Worm (Caenorhabditis elegans) whole organism, L2 larva: ENCODE results near the gene galt-1.

Experiments used
- C34F6.9 ChIP-seq: fragments of 150-350 bp; optimal IDR thresholded peaks from 2 replicates; lab custom pipeline; 2014; ENCODE audit warnings: missing biosample characterization, missing genetic modification characterization
- R02D3.7 ChIP-seq: fragments of 150-350 bp; optimal IDR thresholded peaks from 2 replicates; lab custom pipeline; 2014; ENCODE audit warnings: missing biosample characterization, missing genetic modification characterization
- Y55F3AM.14 ChIP-seq: fragments of 200-800 bp; sonication (Bioruptor generic); optimal IDR thresholded peaks from 2 replicates; lab custom pipeline; 2018; ENCODE audit warnings: mild to moderate bottlenecking, missing genetic modification characterization, missing compliant biosample characterization
- ZK546.5 ChIP-seq: sonication (generic microtip); optimal IDR thresholded peaks from 2 replicates; lab custom pipeline; 2017; ENCODE audit warnings: missing biosample characterization, missing genetic modification characterization
- blmp-1 ChIP-seq: sonication (generic microtip); optimal IDR thresholded peaks from 2 replicates; lab custom pipeline; 2017; ENCODE audit warnings: missing genetic modification characterization, mild to moderate bottlenecking, missing compliant biosample characterization, antibody characterized with exemption, moderate library complexity; ENCODE audit not compliant: insufficient read depth
- ceh-82 ChIP-seq: fragments of 150-350 bp; optimal IDR thresholded peaks from 2 replicates; lab custom pipeline; 2014; ENCODE audit warnings: missing biosample characterization, missing genetic modification characterization
- crh-2 ChIP-seq: sonication (generic microtip); optimal IDR thresholded peaks from 2 replicates; lab custom pipeline; 2017; ENCODE audit warnings: missing biosample characterization, missing genetic modification characterization
- egl-27 ChIP-seq: sonication (generic microtip); optimal IDR thresholded peaks from 3 replicates; lab custom pipeline; 2017; ENCODE audit warnings: missing biosample characterization, missing genetic modification reagents, missing genetic modification characterization
- elt-1 ChIP-seq: fragments of 150-350 bp; optimal IDR thresholded peaks from 2 replicates; lab custom pipeline; 2014; ENCODE audit warnings: missing biosample characterization, missing genetic modification characterization
- fos-1 ChIP-seq: fragments of 150-350 bp; optimal IDR thresholded peaks from 2 replicates; lab custom pipeline; 2014; ENCODE audit warnings: missing biosample characterization, missing genetic modification characterization
- gmeb-1 ChIP-seq: fragments of 150-350 bp; optimal IDR thresholded peaks from 2 replicates; lab custom pipeline; 2014; ENCODE audit warnings: missing biosample characterization, missing genetic modification characterization
- lin-11 ChIP-seq: fragments of 150-350 bp; sonication (generic microtip); optimal IDR thresholded peaks from 2 replicates; lab custom pipeline; 2014; ENCODE audit warnings: missing biosample characterization, missing genetic modification characterization, inconsistent platforms, mixed read lengths
- lin-13 ChIP-seq: fragments of 150-350 bp; optimal IDR thresholded peaks from 2 replicates; lab custom pipeline; 2014; ENCODE audit warnings: missing biosample characterization, missing genetic modification reagents, missing genetic modification characterization
- lsy-2 ChIP-seq, 2 experiments: fragments of 150-350 bp in 1 of 2; sonication (generic microtip) in 1 of 2; optimal IDR thresholded peaks; 2 replicates each; lab custom pipeline; 2014 to 2017; ENCODE audit warnings: missing biosample characterization in 2 of 2, missing genetic modification characterization in 2 of 2
- mab-5 ChIP-seq: fragments of 150-350 bp; optimal IDR thresholded peaks from 2 replicates; lab custom pipeline; 2014; ENCODE audit warnings: missing biosample characterization, missing genetic modification characterization
- mbf-1 ChIP-seq: sonication (generic microtip); optimal IDR thresholded peaks from 2 replicates; lab custom pipeline; 2017; ENCODE audit warnings: missing biosample characterization, missing genetic modification characterization
- nhr-10 ChIP-seq: sonication (generic microtip); optimal IDR thresholded peaks from 2 replicates; lab custom pipeline; 2017; ENCODE audit warnings: missing biosample characterization, missing genetic modification characterization
- nhr-11 ChIP-seq: fragments of 150-350 bp; optimal IDR thresholded peaks from 2 replicates; lab custom pipeline; 2014; ENCODE audit warnings: missing biosample characterization, missing genetic modification characterization
- nhr-12 ChIP-seq: fragments of 150-350 bp; optimal IDR thresholded peaks from 2 replicates; lab custom pipeline; 2014; ENCODE audit warnings: missing biosample characterization, missing genetic modification characterization
- nhr-21 ChIP-seq: fragments of 150-350 bp; optimal IDR thresholded peaks from 2 replicates; lab custom pipeline; 2014; ENCODE audit warnings: missing biosample characterization, missing genetic modification characterization
- nhr-23 ChIP-seq: fragments of 150-350 bp; optimal IDR thresholded peaks from 2 replicates; lab custom pipeline; 2014; ENCODE audit warnings: missing biosample characterization, missing genetic modification reagents, missing genetic modification characterization
- nhr-237 ChIP-seq: fragments of 150-350 bp; optimal IDR thresholded peaks from 2 replicates; lab custom pipeline; 2014; ENCODE audit warnings: missing biosample characterization, missing genetic modification characterization
- nhr-25 ChIP-seq: fragments of 150-350 bp; sonication (generic microtip); optimal IDR thresholded peaks from 3 replicates; lab custom pipeline; 2014; ENCODE audit warnings: missing biosample characterization, missing genetic modification characterization
- nhr-6 ChIP-seq: fragments of 150-350 bp; optimal IDR thresholded peaks from 2 replicates; lab custom pipeline; 2014; ENCODE audit warnings: missing biosample characterization, missing genetic modification characterization
- nhr-77 ChIP-seq: fragments of 150-350 bp; optimal IDR thresholded peaks from 2 replicates; lab custom pipeline; 2014; ENCODE audit warnings: missing biosample characterization, missing genetic modification characterization
- peb-1 ChIP-seq: fragments of 150-350 bp; optimal IDR thresholded peaks from 2 replicates; lab custom pipeline; 2014; ENCODE audit warnings: missing biosample characterization, missing genetic modification characterization
- sem-4 ChIP-seq: fragments of 150-350 bp; optimal IDR thresholded peaks from 2 replicates; lab custom pipeline; 2014; ENCODE audit warnings: missing biosample characterization, missing genetic modification reagents, missing genetic modification characterization
- skn-1 ChIP-seq: sonication (generic microtip); optimal IDR thresholded peaks from 2 replicates; lab custom pipeline; 2017; ENCODE audit warnings: missing biosample characterization, missing genetic modification characterization
- sma-3 ChIP-seq: sonication (generic microtip); optimal IDR thresholded peaks from 2 replicates; lab custom pipeline; 2016; ENCODE audit warnings: missing genetic modification reagents, missing genetic modification characterization, missing compliant biosample characterization
- sma-9 ChIP-seq, 2 experiments: fragments of 150-350 bp in 1 of 2; sonication (generic microtip) in 1 of 2; optimal IDR thresholded peaks; 2 replicates each; lab custom pipeline; 2014 to 2016; ENCODE audit warnings: missing genetic modification characterization in 2 of 2, mild to moderate bottlenecking in 1 of 2, missing biosample characterization in 1 of 2, missing compliant biosample characterization in 1 of 2, missing genetic modification reagents in 1 of 2, moderate library complexity in 1 of 2
- snpc-4 ChIP-seq: fragments of 150-350 bp; optimal IDR thresholded peaks from 2 replicates; lab custom pipeline; 2014; ENCODE audit warnings: missing biosample characterization, missing genetic modification characterization
- unc-55 ChIP-seq: fragments of 150-350 bp; sonication (generic microtip); optimal IDR thresholded peaks from 3 replicates; lab custom pipeline; 2014; ENCODE audit warnings: missing biosample characterization, missing genetic modification reagents, missing genetic modification characterization
- unc-62 ChIP-seq: fragments of 150-350 bp; optimal IDR thresholded peaks from 2 replicates; lab custom pipeline; 2014; ENCODE audit warnings: missing biosample characterization, missing genetic modification reagents, missing genetic modification characterization
- ztf-1 ChIP-seq: fragments of 200-800 bp; sonication (Bioruptor generic); conservative IDR thresholded peaks from 2 replicates; pipeline ENCODE4 v1.3.6; 2022; ENCODE audit warnings: missing genetic modification characterization, missing compliant biosample characterization
- ztf-11 ChIP-seq: sonication (generic microtip); optimal IDR thresholded peaks from 2 replicates; lab custom pipeline; 2017; ENCODE audit warnings: missing biosample characterization, missing genetic modification characterization
- ztf-4 ChIP-seq: fragments of 150-350 bp; optimal IDR thresholded peaks from 2 replicates; lab custom pipeline; 2014; ENCODE audit warnings: missing biosample characterization, missing genetic modification characterization

Gene galt-1

ce11 chrV:5917707-5918106, 13.0 kb upstream of the galt-1 start, which contains the start of gene lrpr-1:
Gene lrpr-1 (minus strand): TSS chrV:5917891.
- TF ChIP-seq Y55F3AM.14 (GFP tag; lab: Kevin White, UChicago) (peak; percentile 14), nhr-10 (no peak), C34F6.9 (tag; lab: Kevin White, UChicago) (peak; percentile 82), snpc-4 (peak; percentile 41), nhr-237 (tag; lab: Kevin White, UChicago) (no peak), ztf-1 (peak; percentile 94; the same call in 1 of the 2 replicates), sma-3 (GFP tag; lab: Kevin White, UChicago) (peak; percentile 88), ceh-82 (tag; lab: Kevin White, UChicago) (peak; percentile 11), peb-1 (no peak), lsy-2 (tag; optimal IDR thresholded peaks at IDR 0.05; lab: Kevin White, UChicago) (peak; percentile 75 to 91), R02D3.7 (tag; lab: Kevin White, UChicago) (peak; percentile 50), lin-11 (peak; percentile 14), gmeb-1 (tag; lab: Kevin White, UChicago) (peak; percentile 99), sma-9 (GFP tag; optimal IDR thresholded peaks at IDR 0.05; lab: Kevin White, UChicago) (peak; percentile 93), sma-9 (tag; optimal IDR thresholded peaks at IDR 0.05; lab: Kevin White, UChicago) (no peak), lin-13 (GFP tag; lab: Kevin White, UChicago) (peak; percentile 75), nhr-77 (tag; lab: Kevin White, UChicago) (no peak), ztf-4 (tag; lab: Kevin White, UChicago) (no peak), blmp-1 (tag; lab: Kevin White, UChicago) (peak; percentile 14), mab-5 (peak; percentile 60), sem-4 (tag; lab: Kevin White, UChicago) (peak; percentile 36), crh-2 (peak; percentile 74), nhr-21 (tag; lab: Kevin White, UChicago) (peak; percentile 62), egl-27 (peak; percentile 53), unc-55 (GFP tag; lab: Kevin White, UChicago) (peak; percentile 86), nhr-6 (peak; percentile 69)
- TF ChIP-seq, all 48 proteins: peak for 20

- TF ChIP-seq lsy-2 (tag; optimal IDR thresholded peaks at IDR 0.05; lab: Kevin White, UChicago) (no peak), blmp-1 (tag; lab: Kevin White, UChicago) (no peak), unc-62 (GFP tag; lab: Kevin White, UChicago) (no peak), nhr-77 (tag; lab: Kevin White, UChicago) (no peak), nhr-23 (tag; lab: Kevin White, UChicago) (no peak), ceh-82 (tag; lab: Kevin White, UChicago) (no peak), nhr-11 (tag; lab: Kevin White, UChicago) (no peak), crh-2 (no peak), elt-1 (tag; lab: Kevin White, UChicago) (no peak), nhr-12 (tag; lab: Kevin White, UChicago) (no peak), fos-1 (tag; lab: Kevin White, UChicago) (no peak), ztf-11 (no peak), nhr-237 (tag; lab: Kevin White, UChicago) (no peak)
Measured at ce11 chrV:5919887-5920286, 10.8 kb upstream of the galt-1 start, which contains the start of gene C04E6.12. Gene C04E6.12 (minus strand): TSS chrV:5919987.

ce11 chrV:5921761-5922160, 8.9 kb upstream of the galt-1 start:
- TF ChIP-seq ztf-11 (no peak), elt-1 (tag; lab: Kevin White, UChicago) (no peak), skn-1 (tag; lab: Kevin White, UChicago) (no peak), ZK546.5 (tag; lab: Kevin White, UChicago) (no peak), mbf-1 (tag; lab: Kevin White, UChicago) (no peak), snpc-4 (no peak), nhr-21 (tag; lab: Kevin White, UChicago) (no peak), ceh-82 (tag; lab: Kevin White, UChicago) (no peak), egl-27 (no peak), blmp-1 (tag; lab: Kevin White, UChicago) (no peak), nhr-23 (tag; lab: Kevin White, UChicago) (no peak), Y55F3AM.14 (GFP tag; lab: Kevin White, UChicago) (no peak), nhr-25 (tag; lab: Kevin White, UChicago) (no peak), nhr-12 (tag; lab: Kevin White, UChicago) (no peak), fos-1 (tag; lab: Kevin White, UChicago) (no peak), peb-1 (no peak)
